Fruit fly (Drosophila melanogaster) whole organism, embryonic: Measurements from ENCODE around the gene CSN1b.
A peak's percentile ranks its signal among the peaks of the same experiment; 100 is the strongest.

Experiments
- Ada2b ChIP-seq: fragments of 200-800 bp; sonication (Bioruptor generic); IDR thresholded peaks from 2 replicates; pipeline ENCODE4 v1.3.6; 2022; ENCODE audit warnings: missing biosample characterization, missing genetic modification characterization
- Atf6 ChIP-seq: fragments of 200-800 bp; sonication (Bioruptor generic); IDR thresholded peaks from 2 replicates; pipeline ENCODE4 v1.3.6; 2022; ENCODE audit warnings: missing biosample characterization, missing genetic modification characterization
- CG10565 ChIP-seq: fragments of 200-800 bp; sonication (Bioruptor generic); optimal IDR thresholded peaks from 3 replicates; lab custom pipeline; 2016; ENCODE audit warnings: missing biosample characterization, mild to moderate bottlenecking, missing genetic modification characterization
- CG11723 ChIP-seq: fragments of 200-800 bp; sonication (Bioruptor generic); optimal IDR thresholded peaks from 2 replicates; lab custom pipeline; 2017; ENCODE audit warnings: missing biosample characterization, mild to moderate bottlenecking, missing genetic modification characterization
- CG12236 ChIP-seq: fragments of 200-800 bp; sonication (Bioruptor generic); optimal IDR thresholded peaks from 2 replicates; lab custom pipeline; 2016; ENCODE audit warnings: missing biosample characterization, missing genetic modification characterization
- CG14965 ChIP-seq: fragments of 200-800 bp; sonication (Bioruptor generic); optimal IDR thresholded peaks from 2 replicates; lab custom pipeline; 2016; ENCODE audit warnings: missing biosample characterization, missing genetic modification characterization, borderline replicate concordance
- CG17361 ChIP-seq: fragments of 200-800 bp; sonication (Bioruptor generic); IDR thresholded peaks from 3 replicates; pipeline ENCODE4 v1.3.6; 2022; ENCODE audit warnings: missing biosample characterization, missing genetic modification characterization
- CG1832 ChIP-seq: fragments of 200-800 bp; sonication (Bioruptor generic); optimal IDR thresholded peaks from 2 replicates; lab custom pipeline; 2017; ENCODE audit warnings: missing biosample characterization, mild to moderate bottlenecking, missing genetic modification characterization, inconsistent platforms
- CG2199 ChIP-seq: fragments of 200-800 bp; sonication (Bioruptor generic); IDR thresholded peaks from 3 replicates; pipeline ENCODE4 v1.3.6; 2022; ENCODE audit warnings: missing biosample characterization, missing genetic modification characterization
- CG30403 ChIP-seq: fragments of 200-800 bp; sonication (Bioruptor generic); optimal IDR thresholded peaks from 3 replicates; lab custom pipeline; 2016; ENCODE audit warnings: missing biosample characterization, missing genetic modification characterization
- CG6791 ChIP-seq: fragments of 200-800 bp; sonication (Bioruptor generic); IDR thresholded peaks from 3 replicates; pipeline ENCODE4 v1.3.6; 2022; ENCODE audit warnings: missing biosample characterization, missing genetic modification characterization; ENCODE audit not compliant: partially characterized antibody
- CHES-1-like ChIP-seq: fragments of 200-800 bp; sonication (Bioruptor generic); optimal IDR thresholded peaks from 2 replicates; lab custom pipeline; 2016; ENCODE audit warnings: missing biosample characterization, missing genetic modification characterization
- Camta ChIP-seq: fragments of 200-800 bp; sonication (Bioruptor generic); optimal IDR thresholded peaks from 2 replicates; lab custom pipeline; 2016; ENCODE audit warnings: missing biosample characterization, missing genetic modification characterization
- CkIIα-i1 ChIP-seq: fragments of 200-800 bp; sonication (Bioruptor generic); IDR thresholded peaks from 2 replicates; pipeline ENCODE4 v1.3.6; 2022; ENCODE audit warnings: missing biosample characterization, missing genetic modification characterization
- D19A ChIP-seq: fragments of 200-800 bp; optimal IDR thresholded peaks from 3 replicates; lab custom pipeline; 2019; ENCODE audit warnings: missing biosample characterization, mild to moderate bottlenecking, missing genetic modification characterization, moderate library complexity
- Drgx ChIP-seq: fragments of 200-800 bp; sonication (Bioruptor generic); IDR thresholded peaks from 2 replicates; pipeline ENCODE4 v1.3.6; 2022; ENCODE audit warnings: missing biosample characterization, missing genetic modification characterization
- HHEX ChIP-seq: fragments of 200-800 bp; sonication (Bioruptor generic); optimal IDR thresholded peaks from 3 replicates; lab custom pipeline; 2017; ENCODE audit warnings: missing biosample characterization, mild to moderate bottlenecking, missing genetic modification characterization, missing genetic modification reagents
- Hand ChIP-seq: fragments of 200-800 bp; sonication (Bioruptor generic); optimal IDR thresholded peaks from 2 replicates; lab custom pipeline; 2017; ENCODE audit warnings: mild to moderate bottlenecking, missing biosample characterization, missing genetic modification reagents, missing genetic modification characterization
- Hey ChIP-seq: fragments of 200-800 bp; sonication (Bioruptor generic); optimal IDR thresholded peaks from 3 replicates; lab custom pipeline; 2018; ENCODE audit warnings: missing biosample characterization, mild to moderate bottlenecking, missing genetic modification characterization
- HmgD ChIP-seq: fragments of 200-800 bp; sonication (Bioruptor generic); optimal IDR thresholded peaks from 3 replicates; lab custom pipeline; 2016; ENCODE audit warnings: missing biosample characterization, missing genetic modification characterization
- Hsf ChIP-seq: fragments of 200-800 bp; sonication (Bioruptor generic); optimal IDR thresholded peaks from 3 replicates; lab custom pipeline; 2016; ENCODE audit warnings: missing biosample characterization, missing genetic modification characterization
- Max ChIP-seq: fragments of 200-800 bp; sonication (Bioruptor generic); optimal IDR thresholded peaks from 2 replicates; lab custom pipeline; 2016; ENCODE audit warnings: missing biosample characterization, mild to moderate bottlenecking, missing genetic modification characterization
- Myb ChIP-seq: fragments of 200-800 bp; sonication (Bioruptor generic); optimal IDR thresholded peaks from 2 replicates; lab custom pipeline; 2016; ENCODE audit warnings: missing biosample characterization, missing genetic modification characterization
- NC2α ChIP-seq: fragments of 200-800 bp; sonication (Bioruptor generic); optimal IDR thresholded peaks from 2 replicates; lab custom pipeline; 2016; ENCODE audit warnings: missing biosample characterization, missing genetic modification characterization
- NfI ChIP-seq: fragments of 200-800 bp; sonication (Bioruptor generic); optimal IDR thresholded peaks from 3 replicates; lab custom pipeline; 2018; ENCODE audit warnings: missing biosample characterization, mild to moderate bottlenecking, missing genetic modification characterization, moderate library complexity
- Pdp1 ChIP-seq, 2 experiments: fragments of 200-800 bp; sonication (Bioruptor generic); optimal IDR thresholded peaks; 3 replicates each; lab custom pipeline; 2016; ENCODE audit warnings: missing biosample characterization in 2 of 2, missing genetic modification characterization in 2 of 2, mild to moderate bottlenecking in 1 of 2, moderate library complexity in 1 of 2
- Ptx1 ChIP-seq: fragments of 200-800 bp; sonication (Bioruptor generic); IDR thresholded peaks from 2 replicates; pipeline ENCODE4 v1.3.6; 2022; ENCODE audit warnings: missing biosample characterization, missing genetic modification characterization
- Rfx ChIP-seq: fragments of 200-800 bp; sonication (Bioruptor generic); IDR thresholded peaks from 2 replicates; pipeline ENCODE4 v1.3.6; 2022; ENCODE audit warnings: missing biosample characterization, missing genetic modification characterization
- Side ChIP-seq: fragments of 200-800 bp; sonication (Bioruptor generic); optimal IDR thresholded peaks from 2 replicates; lab custom pipeline; 2016; ENCODE audit warnings: missing biosample characterization, missing genetic modification characterization
- Sry-β ChIP-seq: fragments of 200-800 bp; sonication (Bioruptor generic); optimal IDR thresholded peaks from 2 replicates; lab custom pipeline; 2018; ENCODE audit warnings: missing biosample characterization, mild to moderate bottlenecking, missing genetic modification characterization, moderate library complexity
- abd-A ChIP-seq: fragments of 200-800 bp; sonication (Bioruptor generic); optimal IDR thresholded peaks from 3 replicates; lab custom pipeline; 2019; ENCODE audit warnings: missing biosample characterization, mild to moderate bottlenecking, missing genetic modification characterization, moderate library complexity
- disco-r ChIP-seq: fragments of 200-800 bp; sonication (Bioruptor generic); optimal IDR thresholded peaks from 2 replicates; lab custom pipeline; 2016; ENCODE audit warnings: missing biosample characterization, missing genetic modification characterization
- dpn ChIP-seq, 2 experiments: fragments of 200-800 bp; sonication (Bioruptor generic); optimal IDR thresholded peaks; 3 replicates each; lab custom pipeline; 2016; ENCODE audit warnings: missing biosample characterization in 2 of 2, missing genetic modification characterization in 2 of 2
- emc ChIP-seq: fragments of 200-800 bp; sonication (Bioruptor generic); optimal IDR thresholded peaks from 2 replicates; lab custom pipeline; 2016; ENCODE audit warnings: missing biosample characterization, missing genetic modification characterization
- fd102C ChIP-seq: fragments of 200-800 bp; sonication (Bioruptor generic); optimal IDR thresholded peaks from 2 replicates; lab custom pipeline; 2018; ENCODE audit warnings: missing biosample characterization, mild to moderate bottlenecking, missing genetic modification characterization, moderate library complexity
- ham ChIP-seq: fragments of 200-800 bp; sonication (Bioruptor generic); IDR thresholded peaks from 2 replicates; pipeline ENCODE4 v1.3.6; 2022; ENCODE audit warnings: missing biosample characterization, missing genetic modification characterization
- hkb ChIP-seq, 2 experiments: fragments of 200-800 bp in 1 of 2; fragments of >200 bp in 1 of 2; sonication (Bioruptor generic) in 1 of 2; IDR thresholded peaks in 1 of 2; optimal IDR thresholded peaks in 1 of 2; 2 replicates each; pipeline versions ENCODE4 v1.3.6 to Lab custom; 2017 to 2022; ENCODE audit warnings: missing biosample characterization in 1 of 2, missing genetic modification characterization in 1 of 2
- hth ChIP-seq: fragments of >200 bp; optimal IDR thresholded peaks from 2 replicates; lab custom pipeline; 2017; ENCODE audit warnings: inconsistent platforms
- jigr1 ChIP-seq: fragments of 200-800 bp; sonication (Bioruptor generic); IDR thresholded peaks from 3 replicates; pipeline ENCODE4 v1.3.6; 2022; ENCODE audit warnings: missing biosample characterization, missing genetic modification characterization
- jumu ChIP-seq: fragments of 200-800 bp; sonication (Bioruptor generic); optimal IDR thresholded peaks from 3 replicates; lab custom pipeline; 2016; ENCODE audit warnings: missing biosample characterization, missing genetic modification characterization
- ken ChIP-seq: fragments of 200-800 bp; sonication (Bioruptor generic); IDR thresholded peaks from 3 replicates; pipeline ENCODE4 v1.3.6; 2022; ENCODE audit warnings: missing biosample characterization, missing genetic modification characterization
- peb ChIP-seq: fragments of 200-800 bp; sonication (Bioruptor generic); IDR thresholded peaks from 2 replicates; pipeline ENCODE4 v1.3.6; 2022; ENCODE audit warnings: missing biosample characterization, missing genetic modification characterization
- pita ChIP-seq: fragments of 200-800 bp; sonication (Bioruptor generic); optimal IDR thresholded peaks from 2 replicates; lab custom pipeline; 2017; ENCODE audit warnings: missing biosample characterization, mild to moderate bottlenecking, missing genetic modification characterization
- pum ChIP-seq: fragments of 200-800 bp; sonication (Bioruptor generic); optimal IDR thresholded peaks from 2 replicates; lab custom pipeline; 2016; ENCODE audit warnings: missing biosample characterization, missing genetic modification characterization
- scrt ChIP-seq: fragments of 200-800 bp; sonication (Bioruptor generic); optimal IDR thresholded peaks from 2 replicates; lab custom pipeline; 2018; ENCODE audit warnings: missing biosample characterization, mild to moderate bottlenecking, missing genetic modification characterization, moderate library complexity
- sens ChIP-seq: fragments of 200-800 bp; sonication (Bioruptor generic); peaks from one replicate; lab custom pipeline; 2016; ENCODE audit warnings: missing biosample characterization, missing genetic modification characterization
- seq ChIP-seq: fragments of 200-800 bp; sonication (Bioruptor generic); IDR thresholded peaks from 2 replicates; pipeline ENCODE4 v1.3.6; 2022; ENCODE audit warnings: missing biosample characterization, missing genetic modification characterization
- slp2 ChIP-seq: fragments of 200-800 bp; sonication (Bioruptor generic); optimal IDR thresholded peaks from 2 replicates; lab custom pipeline; 2016; ENCODE audit warnings: missing biosample characterization, missing genetic modification characterization
- unpg ChIP-seq: fragments of 200-800 bp; sonication (Bioruptor generic); optimal IDR thresholded peaks from 3 replicates; lab custom pipeline; 2018; ENCODE audit warnings: missing biosample characterization, mild to moderate bottlenecking, missing genetic modification characterization, moderate library complexity
- yki ChIP-seq: fragments of >200 bp; optimal IDR thresholded peaks from 3 replicates; lab custom pipeline; 2018

The CSN1b gene

DNA sequence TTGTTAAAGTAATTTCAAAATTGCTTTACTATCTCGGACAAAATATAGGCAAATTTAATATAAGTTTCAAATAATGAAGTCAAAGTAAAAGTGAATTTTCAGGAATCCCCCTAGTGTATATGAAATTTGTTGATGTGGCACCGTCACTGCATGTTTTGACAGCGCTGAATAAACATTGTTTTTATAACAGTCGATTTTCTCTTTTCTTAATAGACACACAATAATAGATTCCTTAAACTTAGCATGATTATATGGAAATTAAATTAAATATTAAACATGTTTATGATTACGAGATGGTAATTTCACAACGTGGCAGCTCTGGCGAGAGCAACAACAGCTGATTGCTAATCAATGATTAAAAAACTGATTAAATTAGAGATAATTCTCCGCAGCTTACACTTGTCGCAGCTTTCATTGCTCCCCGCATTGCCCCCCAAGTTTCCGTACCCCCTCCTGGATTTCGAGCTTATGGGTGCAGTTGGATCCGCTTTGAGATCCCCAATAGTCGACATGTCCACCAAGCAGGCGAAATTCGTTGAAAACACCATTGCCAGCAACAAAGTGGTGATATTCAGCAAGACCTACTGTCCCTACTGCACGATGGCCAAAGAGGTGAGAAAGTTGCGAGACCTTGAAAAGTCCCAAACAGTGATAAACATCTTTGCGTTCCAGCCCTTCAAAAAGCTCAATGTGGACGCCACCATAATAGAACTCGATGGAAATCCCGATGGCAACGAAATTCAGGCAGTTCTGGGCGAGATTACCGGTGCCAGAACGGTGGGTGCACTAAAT, 35.5 kb downstream of the CSN1b start, which contains the start of gene Grx1 (continued):
- no peak for TF ChIP-seq NC2α
- peak; percentile 71; the same call in 2 of the 3 replicates for TF ChIP-seq CG17361
- no peak for TF ChIP-seq slp2 (GFP tag; lab: Kevin White, UChicago)
- peak; percentile 65 for TF ChIP-seq scrt (GFP tag; lab: Kevin White, UChicago)
- TF ChIP-seq Rfx (GFP tag; lab: Robert Waterston, UW) = peak; percentile 53
- no peak for TF ChIP-seq jumu (GFP tag; lab: Kevin White, UChicago)
- peak; percentile 76 for TF ChIP-seq CG30403 (GFP tag; lab: Kevin White, UChicago)
- TF ChIP-seq hth = no peak
- no peak for TF ChIP-seq CkIIα-i1 (GFP tag; lab: Robert Waterston, UW)
- peak; percentile 49 to 59 for TF ChIP-seq dpn (GFP tag; optimal IDR thresholded peaks at IDR 0.05; lab: Kevin White, UChicago)
- TF ChIP-seq hkb (optimal IDR thresholded peaks at IDR 0.05; lab: Kevin White, UChicago) = no peak
- TF ChIP-seq hkb (GFP tag; IDR thresholded peaks at IDR 0.05; lab: Robert Waterston, UW) = peak; percentile 53; the same call in 1 of the 2 replicates
- no peak for TF ChIP-seq disco-r (GFP tag; lab: Kevin White, UChicago)
- no peak for TF ChIP-seq fd102C
- peak; percentile 7 for TF ChIP-seq pum (GFP tag; lab: Kevin White, UChicago)
- TF ChIP-seq Ptx1 (GFP tag; lab: Robert Waterston, UW) = peak; percentile 52
- peak; percentile 95 for TF ChIP-seq sens (GFP tag; lab: Kevin White, UChicago)
- no peak for TF ChIP-seq Atf6
- TF ChIP-seq D19A (tag; lab: Kevin White, UChicago) = peak; percentile 71
- TF ChIP-seq peb = no peak
- TF ChIP-seq pita (GFP tag; lab: Kevin White, UChicago) = no peak
- TF ChIP-seq CG10565 (GFP tag; lab: Kevin White, UChicago) = no peak
- TF ChIP-seq unpg (GFP tag; lab: Kevin White, UChicago) = peak; percentile 71
- peak; percentile 21 for TF ChIP-seq Camta (GFP tag; lab: Kevin White, UChicago)
- TF ChIP-seq ken (GFP tag; lab: Robert Waterston, UW) = 0 out of 3 replicates have a peak, but pooled peaks have one; percentile 37
- TF ChIP-seq CG2199 = no peak
- TF ChIP-seq HmgD (GFP tag; lab: Kevin White, UChicago) = no peak
- peak; percentile 63 for TF ChIP-seq Hsf (GFP tag; lab: Kevin White, UChicago)
- TF ChIP-seq Hand = no peak
- no peak for TF ChIP-seq Side (GFP tag; lab: Kevin White, UChicago)
- TF ChIP-seq NfI = peak; percentile 51
- no peak for TF ChIP-seq emc (GFP tag; lab: Kevin White, UChicago)
- TF ChIP-seq HHEX (GFP tag; lab: Kevin White, UChicago) = peak; percentile 36
- no peak for TF ChIP-seq CHES-1-like
- TF ChIP-seq CG12236 (GFP tag; lab: Kevin White, UChicago) = no peak
- no peak for TF ChIP-seq ham
- peak; percentile 34; the same call in 1 of the 2 replicates for TF ChIP-seq Drgx (GFP tag; lab: Robert Waterston, UW)
- peak; percentile 21 for TF ChIP-seq Myb (GFP tag; lab: Kevin White, UChicago)
- TF ChIP-seq jigr1 = no peak
- TF ChIP-seq Pdp1 (GFP tag; optimal IDR thresholded peaks at IDR 0.05; lab: Kevin White, UChicago) = peak; percentile 43 to 92
- no peak for TF ChIP-seq Hey (tag; lab: Kevin White, UChicago)
- TF ChIP-seq CG6791 (GFP tag; lab: Robert Waterston, UW) = no peak
- no peak for TF ChIP-seq CG11723 (GFP tag; lab: Kevin White, UChicago)
- no peak for TF ChIP-seq CG1832 (GFP tag; lab: Kevin White, UChicago)
- no peak for TF ChIP-seq seq (GFP tag; lab: Robert Waterston, UW)
- no peak for TF ChIP-seq abd-A (tag; lab: Kevin White, UChicago)
- TF ChIP-seq yki (lab: Kevin White, UChicago) = no peak
- TF ChIP-seq CG14965 (GFP tag; lab: Kevin White, UChicago) = no peak
- TF ChIP-seq Ada2b (GFP tag; lab: Robert Waterston, UW) = peak; percentile 40; the same call in 1 of the 2 replicates
- TF ChIP-seq Sry-β (GFP tag; lab: Kevin White, UChicago) = no peak
- TF ChIP-seq Max = peak; percentile 62
